Fruit fly (Drosophila melanogaster) whole organism, embryonic: ENCODE results near the gene CG7601.

ENCODE experiments used
- CG10209 ChIP-seq: fragments of 200-800 bp; sonication (Bioruptor generic); optimal IDR thresholded peaks from 3 replicates; lab custom pipeline; 2017; ENCODE audit warnings: missing biosample characterization, mild to moderate bottlenecking, missing genetic modification characterization, missing genetic modification reagents
- CG11560 ChIP-seq: fragments of 200-800 bp; sonication (Bioruptor generic); IDR thresholded peaks from 3 replicates; pipeline ENCODE4 v1.3.6; 2022; ENCODE audit warnings: missing biosample characterization, missing genetic modification characterization
- CG12219 ChIP-seq: fragments of 200-800 bp; sonication (Bioruptor generic); optimal IDR thresholded peaks from 3 replicates; lab custom pipeline; 2018; ENCODE audit warnings: missing biosample characterization, mild to moderate bottlenecking, missing genetic modification characterization
- CG12769 ChIP-seq: fragments of 200-800 bp; sonication (Bioruptor generic); optimal IDR thresholded peaks from 2 replicates; lab custom pipeline; 2019; ENCODE audit warnings: missing biosample characterization, mild to moderate bottlenecking, missing genetic modification characterization, moderate library complexity
- CG13775 ChIP-seq: fragments of 200-800 bp; sonication (Bioruptor generic); optimal IDR thresholded peaks from 3 replicates; lab custom pipeline; 2017; ENCODE audit warnings: missing biosample characterization, mild to moderate bottlenecking, missing genetic modification characterization
- CG15073 ChIP-seq: fragments of 200-800 bp; sonication (Bioruptor generic); optimal IDR thresholded peaks from 2 replicates; lab custom pipeline; 2016; ENCODE audit warnings: missing biosample characterization, missing genetic modification characterization
- CG15601 ChIP-seq: fragments of 200-800 bp; sonication (Bioruptor generic); optimal IDR thresholded peaks from 3 replicates; lab custom pipeline; 2019; ENCODE audit warnings: missing biosample characterization, mild to moderate bottlenecking, missing genetic modification characterization, moderate library complexity
- CG16863 ChIP-seq: fragments of 200-800 bp; sonication (Bioruptor generic); optimal IDR thresholded peaks from 3 replicates; lab custom pipeline; 2016; ENCODE audit warnings: missing biosample characterization, missing genetic modification characterization
- CG17829 ChIP-seq: fragments of 200-800 bp; optimal IDR thresholded peaks from 2 replicates; lab custom pipeline; 2019; ENCODE audit warnings: missing biosample characterization, mild to moderate bottlenecking, missing genetic modification characterization, moderate library complexity
- CG2678 ChIP-seq: fragments of 200-800 bp; sonication (Bioruptor generic); optimal IDR thresholded peaks from 3 replicates; lab custom pipeline; 2019; ENCODE audit warnings: missing biosample characterization, mild to moderate bottlenecking, missing genetic modification characterization, moderate library complexity
- CG2889 ChIP-seq: fragments of 200-800 bp; sonication (Bioruptor generic); IDR thresholded peaks from 3 replicates; pipeline ENCODE4 v1.3.6; 2022; ENCODE audit warnings: missing biosample characterization, missing genetic modification characterization
- CG30403 ChIP-seq: fragments of 200-800 bp; sonication (Bioruptor generic); optimal IDR thresholded peaks from 3 replicates; lab custom pipeline; 2016; ENCODE audit warnings: missing biosample characterization, missing genetic modification characterization
- CG30431 ChIP-seq: fragments of 200-800 bp; sonication (Bioruptor generic); optimal IDR thresholded peaks from 2 replicates; lab custom pipeline; 2017; ENCODE audit warnings: missing biosample characterization, missing genetic modification characterization
- CG3065 ChIP-seq: fragments of 200-800 bp; sonication (Bioruptor generic); optimal IDR thresholded peaks from 2 replicates; lab custom pipeline; 2016; ENCODE audit warnings: missing biosample characterization, missing genetic modification characterization
- CG31365 ChIP-seq: fragments of 200-800 bp; sonication (Bioruptor generic); optimal IDR thresholded peaks from 2 replicates; lab custom pipeline; 2018; ENCODE audit warnings: missing biosample characterization, mild to moderate bottlenecking, missing genetic modification characterization
- CG34376 ChIP-seq: fragments of 200-800 bp; sonication (Bioruptor generic); optimal IDR thresholded peaks from 2 replicates; lab custom pipeline; 2018; ENCODE audit warnings: missing biosample characterization, mild to moderate bottlenecking, missing genetic modification characterization
- CG4854 ChIP-seq: fragments of 200-800 bp; sonication (Bioruptor generic); optimal IDR thresholded peaks from 2 replicates; lab custom pipeline; 2016; ENCODE audit warnings: missing biosample characterization, missing genetic modification characterization, inconsistent platforms
- CG6854 ChIP-seq: fragments of 200-800 bp; sonication (Bioruptor generic); optimal IDR thresholded peaks from 3 replicates; lab custom pipeline; 2017; ENCODE audit warnings: missing biosample characterization, mild to moderate bottlenecking, missing genetic modification characterization
- CG7928 ChIP-seq: fragments of 200-800 bp; sonication (Bioruptor generic); optimal IDR thresholded peaks from 2 replicates; lab custom pipeline; 2017; ENCODE audit warnings: missing biosample characterization, mild to moderate bottlenecking, missing genetic modification characterization
- CG7987 ChIP-seq: fragments of 200-800 bp; sonication (Bioruptor generic); optimal IDR thresholded peaks from 2 replicates; lab custom pipeline; 2018; ENCODE audit warnings: missing biosample characterization, mild to moderate bottlenecking, missing genetic modification characterization, moderate library complexity
- CG8478 ChIP-seq: fragments of >200 bp; optimal IDR thresholded peaks from 2 replicates; lab custom pipeline; 2018
- Dp ChIP-seq: fragments of 200-800 bp; sonication (Bioruptor generic); optimal IDR thresholded peaks from 2 replicates; lab custom pipeline; 2018; ENCODE audit warnings: missing biosample characterization, mild to moderate bottlenecking, missing genetic modification characterization, moderate library complexity
- HLH54F ChIP-seq: fragments of 200-800 bp; sonication (Bioruptor generic); optimal IDR thresholded peaks from 3 replicates; lab custom pipeline; 2016; ENCODE audit warnings: missing biosample characterization, missing genetic modification characterization
- Hr3 ChIP-seq: fragments of 200-800 bp; sonication (Bioruptor generic); optimal IDR thresholded peaks from 3 replicates; lab custom pipeline; 2016; ENCODE audit warnings: missing biosample characterization, missing genetic modification characterization
- MBD-R2 ChIP-seq: fragments of 200-800 bp; sonication (Bioruptor generic); IDR thresholded peaks from 2 replicates; pipeline ENCODE4 v1.3.6; 2022; ENCODE audit warnings: missing biosample characterization, missing genetic modification characterization
- Max ChIP-seq: fragments of 200-800 bp; sonication (Bioruptor generic); optimal IDR thresholded peaks from 2 replicates; lab custom pipeline; 2016; ENCODE audit warnings: missing biosample characterization, mild to moderate bottlenecking, missing genetic modification characterization
- PHDP ChIP-seq: fragments of 200-800 bp; sonication (Bioruptor generic); optimal IDR thresholded peaks from 3 replicates; lab custom pipeline; 2018; ENCODE audit warnings: missing biosample characterization, mild to moderate bottlenecking, missing genetic modification characterization, moderate library complexity
- Sox102F ChIP-seq: fragments of 200-800 bp; sonication (Bioruptor generic); optimal IDR thresholded peaks from 2 replicates; lab custom pipeline; 2018; ENCODE audit warnings: missing biosample characterization, mild to moderate bottlenecking, missing genetic modification characterization, moderate library complexity
- Spps ChIP-seq: fragments of 200-800 bp; sonication (Bioruptor generic); optimal IDR thresholded peaks from 2 replicates; lab custom pipeline; 2018; ENCODE audit warnings: missing biosample characterization, mild to moderate bottlenecking, missing genetic modification characterization
- ap ChIP-seq: fragments of 200-800 bp; sonication (Bioruptor generic); IDR thresholded peaks from 2 replicates; pipeline ENCODE4 v1.3.6; 2022; ENCODE audit warnings: missing biosample characterization, missing genetic modification characterization
- ase ChIP-seq: fragments of 200-800 bp; sonication (Bioruptor generic); IDR thresholded peaks from 3 replicates; pipeline ENCODE4 v1.3.6; 2022; ENCODE audit warnings: missing biosample characterization, missing genetic modification characterization
- crol ChIP-seq: fragments of 200-800 bp; sonication (Bioruptor generic); IDR thresholded peaks from 2 replicates; pipeline ENCODE4 v1.3.6; 2022; ENCODE audit warnings: missing biosample characterization, missing genetic modification characterization
- dm ChIP-seq: fragments of 200-800 bp; sonication (Bioruptor generic); optimal IDR thresholded peaks from 3 replicates; lab custom pipeline; 2016; ENCODE audit warnings: missing biosample characterization, missing genetic modification characterization
- gcm2 ChIP-seq: fragments of 200-800 bp; sonication (Bioruptor generic); optimal IDR thresholded peaks from 2 replicates; lab custom pipeline; 2016; ENCODE audit warnings: missing biosample characterization, missing genetic modification characterization
- h ChIP-seq: fragments of >200 bp; optimal IDR thresholded peaks from 2 replicates; lab custom pipeline; 2017
- lab ChIP-seq: fragments of 200-800 bp; sonication (Bioruptor generic); optimal IDR thresholded peaks from 3 replicates; lab custom pipeline; 2017; ENCODE audit warnings: missing biosample characterization, missing genetic modification characterization, mild to moderate bottlenecking, moderate library complexity, missing genetic modification reagents
- lola ChIP-seq, 3 experiments: fragments of >200 bp in 2 of 3; fragments of 200-800 bp in 1 of 3; sonication (Bioruptor generic) in 1 of 3; optimal IDR thresholded peaks; 2 replicates each; lab custom pipeline; 2017 to 2019; ENCODE audit warnings: missing biosample characterization in 3 of 3, missing genetic modification characterization in 3 of 3, mild to moderate bottlenecking in 1 of 3, moderate library complexity in 1 of 3
- lov ChIP-seq, 2 experiments: fragments of 200-800 bp in 1 of 2; fragments of >200 bp in 1 of 2; sonication (Bioruptor generic) in 1 of 2; IDR thresholded peaks in 1 of 2; optimal IDR thresholded peaks in 1 of 2; 2 replicates in 1 of 2; 3 replicates in 1 of 2; pipeline versions ENCODE4 v1.3.6 to Lab custom; 2017 to 2022; ENCODE audit warnings: missing biosample characterization in 1 of 2, missing genetic modification characterization in 1 of 2
- luna ChIP-seq: fragments of 200-800 bp; sonication (Bioruptor generic); optimal IDR thresholded peaks from 2 replicates; lab custom pipeline; 2016; ENCODE audit warnings: missing biosample characterization, missing genetic modification characterization
- nom ChIP-seq: fragments of 200-800 bp; sonication (Bioruptor generic); optimal IDR thresholded peaks from 2 replicates; lab custom pipeline; 2017; ENCODE audit warnings: missing biosample characterization, missing genetic modification characterization, mild to moderate bottlenecking, moderate library complexity, missing genetic modification reagents
- org-1 ChIP-seq: fragments of 200-800 bp; sonication (Bioruptor generic); optimal IDR thresholded peaks from 2 replicates; lab custom pipeline; 2017; ENCODE audit warnings: missing biosample characterization, missing genetic modification characterization
- peb ChIP-seq: fragments of 200-800 bp; sonication (Bioruptor generic); IDR thresholded peaks from 2 replicates; pipeline ENCODE4 v1.3.6; 2022; ENCODE audit warnings: missing biosample characterization, missing genetic modification characterization
- phol ChIP-seq: fragments of 200-800 bp; sonication (Bioruptor generic); optimal IDR thresholded peaks from 3 replicates; lab custom pipeline; 2018; ENCODE audit warnings: missing biosample characterization, mild to moderate bottlenecking, missing genetic modification characterization, moderate library complexity
- pnt ChIP-seq: fragments of 200-800 bp; sonication (Bioruptor generic); optimal IDR thresholded peaks from 3 replicates; lab custom pipeline; 2016; ENCODE audit warnings: missing biosample characterization, missing genetic modification characterization
- ssp ChIP-seq: fragments of 200-800 bp; sonication (Bioruptor generic); IDR thresholded peaks from 2 replicates; pipeline ENCODE4 v1.3.6; 2022; ENCODE audit warnings: missing biosample characterization, missing genetic modification characterization
- stwl ChIP-seq: fragments of 200-800 bp; sonication (Bioruptor generic); optimal IDR thresholded peaks from 3 replicates; lab custom pipeline; 2018; ENCODE audit warnings: missing biosample characterization, mild to moderate bottlenecking, missing genetic modification characterization, moderate library complexity
- tap ChIP-seq: fragments of 200-800 bp; optimal IDR thresholded peaks from 3 replicates; lab custom pipeline; 2019; ENCODE audit warnings: missing biosample characterization, mild to moderate bottlenecking, missing genetic modification characterization, moderate library complexity
- trem ChIP-seq: fragments of 200-800 bp; optimal IDR thresholded peaks from 3 replicates; lab custom pipeline; 2019; ENCODE audit warnings: missing biosample characterization, mild to moderate bottlenecking, missing genetic modification characterization, moderate library complexity
- tup ChIP-seq: fragments of 200-800 bp; sonication (Bioruptor generic); optimal IDR thresholded peaks from 2 replicates; lab custom pipeline; 2016; ENCODE audit warnings: missing biosample characterization, mild to moderate bottlenecking, missing genetic modification characterization, moderate library complexity
- vvl ChIP-seq: fragments of 200-800 bp; sonication (Bioruptor generic); IDR thresholded peaks from 2 replicates; pipeline ENCODE4 v1.3.6; 2022; ENCODE audit warnings: missing biosample characterization, missing genetic modification characterization
- zen2 ChIP-seq: fragments of 200-800 bp; sonication (Bioruptor generic); IDR thresholded peaks from 3 replicates; pipeline ENCODE4 v1.3.6; 2022; ENCODE audit warnings: missing biosample characterization, missing genetic modification characterization; ENCODE audit not compliant: partially characterized antibody

CG7601 gene

dm6 chr3R:29736678-29737093 is at the start of gene CG7601, which contains the start of gene CIA30 (continued):
- TF ChIP-seq nom (peak; percentile 97), CG2889 (GFP tag; lab: Robert Waterston, UW) (peak; percentile 99), luna (peak; percentile 99), CG17829 (tag; lab: Kevin White, UChicago) (peak; percentile 97), Sox102F (GFP tag; lab: Kevin White, UChicago) (peak; percentile 96), Dp (peak; percentile 20), MBD-R2 (peak; percentile 100), CG8478 (no peak), crol (GFP tag; lab: Robert Waterston, UW) (peak; percentile 94), ap (GFP tag; lab: Robert Waterston, UW) (peak; percentile 100), Spps (tag; lab: Kevin White, UChicago) (peak; percentile 96), HLH54F (GFP tag; lab: Kevin White, UChicago) (peak; percentile 99), CG12219 (GFP tag; lab: Kevin White, UChicago) (peak; percentile 94), CG3065 (GFP tag; lab: Kevin White, UChicago) (peak; percentile 93), pnt (GFP tag; lab: Kevin White, UChicago) (peak; percentile 99), CG31365 (peak; percentile 94), CG13775 (GFP tag; lab: Kevin White, UChicago) (peak; percentile 96), dm (GFP tag; lab: Kevin White, UChicago) (peak; percentile 96), tup (GFP tag; lab: Kevin White, UChicago) (peak; percentile 97), CG16863 (GFP tag; lab: Kevin White, UChicago) (peak; percentile 98), org-1 (GFP tag; lab: Kevin White, UChicago) (peak; percentile 98), CG7928 (GFP tag; lab: Kevin White, UChicago) (peak; percentile 84), h (lab: Kevin White, UChicago) (no peak), Hr3 (GFP tag; lab: Kevin White, UChicago) (peak; percentile 97), CG4854 (GFP tag; lab: Kevin White, UChicago) (peak; percentile 99), vvl (GFP tag; lab: Robert Waterston, UW) (peak; percentile 100), ase (GFP tag; lab: Robert Waterston, UW) (peak; percentile 100), trem (tag; lab: Kevin White, UChicago) (peak; percentile 95), CG30431 (GFP tag; lab: Kevin White, UChicago) (peak; percentile 95), lov (optimal IDR thresholded peaks at IDR 0.05; lab: Kevin White, UChicago) (no peak), lov (GFP tag; IDR thresholded peaks at IDR 0.05; lab: Robert Waterston, UW) (peak; percentile 100), PHDP (tag; lab: Kevin White, UChicago) (peak; percentile 96), Max (GFP tag; lab: Kevin White, UChicago) (peak; percentile 99), CG30403 (GFP tag; lab: Kevin White, UChicago) (peak; percentile 99), peb (GFP tag; lab: Robert Waterston, UW) (peak; percentile 100), lab (peak; percentile 99), CG10209 (GFP tag; lab: Kevin White, UChicago) (peak; percentile 97), tap (tag; lab: Kevin White, UChicago) (peak; percentile 97), zen2 (GFP tag; lab: Robert Waterston, UW) (no peak), CG11560 (tag; lab: Robert Waterston, UW) (peak; percentile 97), CG15601 (tag; lab: Kevin White, UChicago) (no peak), lola (GFP tag; optimal IDR thresholded peaks at IDR 0.05; lab: Kevin White, UChicago) (peak in 1 of 3 experiments; percentile 93), ssp (GFP tag; lab: Robert Waterston, UW) (peak; percentile 98), stwl (peak; percentile 65), CG7987 (GFP tag; lab: Kevin White, UChicago) (peak; percentile 95), CG12769 (tag; lab: Kevin White, UChicago) (peak; percentile 21), gcm2 (GFP tag; lab: Kevin White, UChicago) (peak; percentile 96), CG2678 (tag; lab: Kevin White, UChicago) (peak; percentile 99), CG6854 (GFP tag; lab: Kevin White, UChicago) (peak; percentile 94), CG15073 (GFP tag; lab: Kevin White, UChicago) (peak; percentile 88), phol (peak; percentile 98), CG34376 (peak; percentile 98)
